Worm (Caenorhabditis elegans) whole organism, L4 larva: Measurements from ENCODE around the gene B0432.11.

Source experiments
- D1046.2 ChIP-seq: fragments of 200-800 bp; sonication (Bioruptor generic); IDR thresholded peaks from 2 replicates; pipeline ENCODE4 v1.3.6; 2022; ENCODE audit warnings: missing genetic modification characterization, missing compliant biosample characterization
- F49E8.2 ChIP-seq: sonication (generic microtip); optimal IDR thresholded peaks from 2 replicates; lab custom pipeline; 2016; ENCODE audit warnings: missing compliant biosample characterization, mild to moderate bottlenecking, missing genetic modification characterization, borderline replicate concordance
- aly-2 ChIP-seq: sonication (generic microtip); optimal IDR thresholded peaks from 2 replicates; lab custom pipeline; 2018; ENCODE audit warnings: missing biosample characterization, missing genetic modification characterization
- ceh-28 ChIP-seq: fragments of 150-350 bp; optimal IDR thresholded peaks from 2 replicates; lab custom pipeline; 2014; ENCODE audit warnings: missing biosample characterization, missing genetic modification reagents, missing genetic modification characterization
- ceh-82 ChIP-seq: sonication (generic microtip); optimal IDR thresholded peaks from 2 replicates; lab custom pipeline; 2017; ENCODE audit warnings: missing biosample characterization, missing genetic modification characterization
- hlh-11 ChIP-seq: fragments of 200-800 bp; sonication (Bioruptor generic); optimal IDR thresholded peaks from 2 replicates; lab custom pipeline; 2018; ENCODE audit warnings: mild to moderate bottlenecking, missing genetic modification characterization, missing compliant biosample characterization
- nhr-76 ChIP-seq: fragments of 150-350 bp; optimal IDR thresholded peaks from 2 replicates; lab custom pipeline; 2014; ENCODE audit warnings: missing biosample characterization, missing genetic modification characterization
- nhr-77 ChIP-seq: fragments of 150-350 bp; optimal IDR thresholded peaks from 2 replicates; lab custom pipeline; 2014; ENCODE audit warnings: missing biosample characterization, missing genetic modification characterization
- pqm-1 ChIP-seq: sonication (generic microtip); optimal IDR thresholded peaks from 2 replicates; lab custom pipeline; 2017; ENCODE audit warnings: missing biosample characterization, missing genetic modification characterization
- skn-1 ChIP-seq: fragments of 150-350 bp; optimal IDR thresholded peaks from 2 replicates; lab custom pipeline; 2014; ENCODE audit warnings: missing biosample characterization, missing genetic modification characterization
- snpc-4 ChIP-seq: fragments of 150-350 bp; optimal IDR thresholded peaks from 2 replicates; lab custom pipeline; 2014; ENCODE audit warnings: missing biosample characterization, missing genetic modification characterization
- unc-39 ChIP-seq: sonication (generic microtip); optimal IDR thresholded peaks from 2 replicates; lab custom pipeline; 2017; ENCODE audit warnings: missing biosample characterization, missing genetic modification characterization

DNA sequence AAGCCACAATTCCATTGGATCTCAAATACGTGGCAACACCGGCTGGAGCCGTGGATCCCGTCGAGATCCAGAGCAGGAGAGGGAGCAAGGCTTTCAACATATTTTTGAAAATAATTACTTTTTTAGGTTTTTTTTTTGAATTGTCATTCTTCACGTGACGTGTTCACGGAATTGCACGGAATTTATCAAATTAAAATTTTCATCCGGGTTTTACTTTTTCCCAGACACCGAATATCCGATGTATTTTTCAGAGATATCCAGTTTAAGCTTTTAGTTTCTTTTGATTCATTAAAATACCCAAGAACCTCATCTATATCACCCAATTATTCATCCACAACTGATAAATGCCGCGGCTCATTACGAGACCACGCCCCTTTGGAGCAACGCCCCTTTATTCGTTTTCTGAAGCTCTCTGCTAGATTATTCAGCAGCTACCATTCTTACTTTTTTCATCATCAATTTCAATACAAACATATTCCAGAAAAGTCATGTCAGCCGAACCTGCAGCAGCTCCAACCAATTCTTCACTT lies 2.5 kb upstream of the B0432.11 start, which contains the start of the genes clec-117 and B0432.1:
- TF ChIP-seq snpc-4 (no peak), D1046.2 (GFP tag; lab: Robert Waterston, UW) (no peak), ceh-82 (tag; lab: Kevin White, UChicago) (no peak), skn-1 (tag; lab: Kevin White, UChicago) (no peak), nhr-77 (tag; lab: Kevin White, UChicago) (no peak), hlh-11 (no peak), aly-2 (tag; lab: Kevin White, UChicago) (no peak), F49E8.2 (no peak), nhr-76 (no peak), pqm-1 (tag; lab: Kevin White, UChicago) (no peak), ceh-28 (tag; lab: Kevin White, UChicago) (no peak), unc-39 (tag; lab: Kevin White, UChicago) (no peak)
